Worm (Caenorhabditis elegans): ENCODE results near the gene clec-117.

DNA sequence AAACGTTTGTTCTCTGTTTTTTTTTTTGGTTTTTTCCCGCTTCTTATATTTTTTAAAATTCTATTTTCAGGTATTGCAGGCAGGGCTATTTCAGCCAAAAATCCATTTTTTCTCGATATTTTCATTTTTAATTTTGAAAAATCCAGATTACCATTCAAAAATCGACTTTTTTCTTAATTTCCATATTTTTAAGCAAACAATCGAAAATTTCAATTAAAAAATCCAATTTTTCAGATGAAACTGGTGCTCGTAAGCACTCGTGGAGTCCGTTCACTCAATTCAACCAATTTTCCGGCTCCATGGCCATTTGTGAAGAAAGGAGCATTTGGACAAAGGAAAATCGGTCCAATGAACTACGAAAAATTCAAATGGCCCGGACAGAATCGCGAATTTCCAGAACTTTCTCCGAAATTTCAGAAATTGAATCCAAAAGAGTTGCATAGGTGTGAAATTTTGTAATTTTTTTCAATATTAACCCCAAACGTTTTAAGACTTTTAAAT is 8.1 kb downstream of the clec-117 start, which contains the start of gene mrpl-41:
- no peak for TF ChIP-seq F23B12.7 (tag; optimal IDR thresholded peaks at IDR 0.05; ENCODE audit: insufficient read depth)
- no peak for TF ChIP-seq mxl-1 (tag; optimal IDR thresholded peaks at IDR 0.05)
- TF ChIP-seq hsf-1 (GFP tag; IDR thresholded peaks at IDR 0.05), result no peak
- TF ChIP-seq unc-62 (GFP tag; optimal IDR thresholded peaks at IDR 0.05), result no peak
- no peak for TF ChIP-seq zfh-2 (GFP tag; conservative IDR thresholded peaks at IDR 0.05)
- TF ChIP-seq ama-1 (optimal IDR thresholded peaks at IDR 0.05), result no peak
- no peak for TF ChIP-seq ama-1 (GFP tag; optimal IDR thresholded peaks at IDR 0.05)
- no peak for TF ChIP-seq B0261.1 (tag; optimal IDR thresholded peaks at IDR 0.05)
- no peak for TF ChIP-seq atf-7 (tag; optimal IDR thresholded peaks at IDR 0.05)
- no peak for TF ChIP-seq F49E8.2 (tag; optimal IDR thresholded peaks at IDR 0.05; ENCODE audit: insufficient read depth)
- TF ChIP-seq somi-1 (GFP tag; optimal IDR thresholded peaks at IDR 0.05), result no peak
- no peak for TF ChIP-seq snpc-3.4 (tag; optimal IDR thresholded peaks at IDR 0.05)
- no peak for TF ChIP-seq nhr-27 (tag; optimal IDR thresholded peaks at IDR 0.05)
- no peak for TF ChIP-seq let-526 (GFP tag; IDR thresholded peaks at IDR 0.05)

Data from whole organism, young adult.